Fruit fly (Drosophila melanogaster): ENCODE results near the gene CG3226.

The CG3226 gene

dm6 chrX:6696467-6696866, 42.4 kb upstream of the CG3226 start (continued):
- TF ChIP-seq tna (GFP tag; IDR thresholded peaks at IDR 0.05; ENCODE audit: partially characterized antibody) (no peak), Hey (tag; optimal IDR thresholded peaks at IDR 0.05) (no peak), MTF-1 (GFP tag; optimal IDR thresholded peaks at IDR 0.05; ENCODE audit: borderline replicate concordance) (peak; percentile 47), Sox102F (GFP tag; optimal IDR thresholded peaks at IDR 0.05) (peak; percentile 64), chn (GFP tag; optimal IDR thresholded peaks at IDR 0.05) (peak; percentile 37), CG6813 (GFP tag; optimal IDR thresholded peaks at IDR 0.05) (peak; percentile 71), ind (GFP tag; optimal IDR thresholded peaks at IDR 0.05) (peak; percentile 52), gem (tag; optimal IDR thresholded peaks at IDR 0.05) (peak; percentile 79), tio (GFP tag; optimal IDR thresholded peaks at IDR 0.05) (no peak), CG14014 (GFP tag; IDR thresholded peaks at IDR 0.05) (peak; percentile 69; the same call in 1 of the 2 replicates), CG3065 (GFP tag; optimal IDR thresholded peaks at IDR 0.05) (no peak), CG10274 (GFP tag; optimal IDR thresholded peaks at IDR 0.05) (no peak), CG10366 (GFP tag; IDR thresholded peaks at IDR 0.05) (peak; percentile 64), slou (GFP tag; optimal IDR thresholded peaks at IDR 0.05) (peak; percentile 5), CG4328 (GFP tag; optimal IDR thresholded peaks at IDR 0.05) (peak; percentile 72), org-1 (GFP tag; optimal IDR thresholded peaks at IDR 0.05) (peak; percentile 68), ttk (GFP tag; IDR thresholded peaks at IDR 0.05) (peak; percentile 47; the same call in 1 of the 2 replicates), gfzf (GFP tag; optimal IDR thresholded peaks at IDR 0.05) (no peak), bab2 (GFP tag; optimal IDR thresholded peaks at IDR 0.05) (peak; percentile 49), CG14965 (GFP tag; optimal IDR thresholded peaks at IDR 0.05; ENCODE audit: borderline replicate concordance) (no peak), CG15011 (GFP tag; optimal IDR thresholded peaks at IDR 0.05) (peak; percentile 20), cad (GFP tag; optimal IDR thresholded peaks at IDR 0.05) (no peak), ase (GFP tag; IDR thresholded peaks at IDR 0.05) (peak; percentile 50; the same call in 1 of the 3 replicates), CG10147 (GFP tag; optimal IDR thresholded peaks at IDR 0.05) (peak; percentile 79), Optix (GFP tag; IDR thresholded peaks at IDR 0.05) (peak; percentile 67; the same call in 1 of the 3 replicates), CG6791 (GFP tag; IDR thresholded peaks at IDR 0.05; ENCODE audit: partially characterized antibody) (no peak), salm (tag; optimal IDR thresholded peaks at IDR 0.05) (peak; percentile 45), Hr39 (optimal IDR thresholded peaks at IDR 0.05) (no peak), CG9215 (GFP tag; IDR thresholded peaks at IDR 0.05) (peak; percentile 53), sug (tag; optimal IDR thresholded peaks at IDR 0.05) (peak; percentile 75), bowl (GFP tag; IDR thresholded peaks at IDR 0.05) (no peak; the same call in 1 of the 2 replicates), vfl (GFP tag; optimal IDR thresholded peaks at IDR 0.05) (peak; percentile 38), CG12942 (GFP tag; optimal IDR thresholded peaks at IDR 0.05) (no peak), CG11696 (GFP tag; IDR thresholded peaks at IDR 0.05) (no peak), mam (GFP tag; optimal IDR thresholded peaks at IDR 0.05) (peak; percentile 53), Nf-YC (tag; optimal IDR thresholded peaks at IDR 0.05) (peak; percentile 67), Bgb (GFP tag; IDR thresholded peaks at IDR 0.05; ENCODE audit: partially characterized antibody) (no peak), danr (GFP tag; IDR thresholded peaks at IDR 0.05) (no peak), CG7928 (GFP tag; optimal IDR thresholded peaks at IDR 0.05) (no peak), trem (tag; optimal IDR thresholded peaks at IDR 0.05) (peak; percentile 12), Doc2 (GFP tag; IDR thresholded peaks at IDR 0.05) (no peak), CG18262 (tag; optimal IDR thresholded peaks at IDR 0.05) (peak; percentile 58), B-H2 (GFP tag; optimal IDR thresholded peaks at IDR 0.05) (peak; percentile 84), tll (GFP tag; optimal IDR thresholded peaks at IDR 0.05) (no peak), Hr78 (GFP tag; optimal IDR thresholded peaks at IDR 0.05) (peak in 1 of 2 experiments; percentile 8), CG14710 (tag; optimal IDR thresholded peaks at IDR 0.05) (peak; percentile 49), zen (tag; optimal IDR thresholded peaks at IDR 0.05) (no peak), C15 (GFP tag; IDR thresholded peaks at IDR 0.05) (no peak), ac (GFP tag; optimal IDR thresholded peaks at IDR 0.05) (no peak), Mrtf (GFP tag; IDR thresholded peaks at IDR 0.05) (0 out of 3 replicates have a peak, but pooled peaks have one; percentile 49), CG4282 (GFP tag; optimal IDR thresholded peaks at IDR 0.05) (peak; percentile 10)

Measured in whole organism, embryonic.